Worm (Caenorhabditis elegans) whole organism, L4 larva: Measurements from ENCODE around the gene F40G12.6.

ENCODE experiments used
- F49E8.2 ChIP-seq: sonication (generic microtip); optimal IDR thresholded peaks from 2 replicates; lab custom pipeline; 2016; ENCODE audit warnings: missing compliant biosample characterization, mild to moderate bottlenecking, missing genetic modification characterization, borderline replicate concordance
- ZK546.5 ChIP-seq, 2 experiments: sonication (generic microtip); optimal IDR thresholded peaks; 2 replicates each; lab custom pipeline; 2017; ENCODE audit warnings: missing biosample characterization in 2 of 2, missing genetic modification characterization in 2 of 2
- ama-1 ChIP-seq: fragments of 150-350 bp; optimal IDR thresholded peaks from 2 replicates; lab custom pipeline; 2014; ENCODE audit warnings: inconsistent platforms, mixed read lengths
- dpl-1 ChIP-seq: fragments of 150-350 bp; optimal IDR thresholded peaks from 2 replicates; lab custom pipeline; 2014; ENCODE audit warnings: missing biosample characterization, missing genetic modification reagents, missing genetic modification characterization
- mdl-1 ChIP-seq, 2 experiments: fragments of 150-350 bp in 1 of 2; sonication (generic microtip) in 1 of 2; optimal IDR thresholded peaks; 2 replicates each; lab custom pipeline; 2014 to 2017; ENCODE audit warnings: missing biosample characterization in 2 of 2, missing genetic modification characterization in 2 of 2
- nhr-11 ChIP-seq: fragments of 150-350 bp; optimal IDR thresholded peaks from 2 replicates; lab custom pipeline; 2014; ENCODE audit warnings: missing biosample characterization, missing genetic modification characterization
- nhr-28 ChIP-seq: fragments of 150-350 bp; optimal IDR thresholded peaks from 2 replicates; lab custom pipeline; 2014; ENCODE audit warnings: missing biosample characterization, missing genetic modification characterization
- nhr-41 ChIP-seq: fragments of 200-800 bp; sonication (Bioruptor generic); IDR thresholded peaks from 2 replicates; pipeline ENCODE4 v1.3.6; 2022; ENCODE audit warnings: missing genetic modification reagents, missing genetic modification characterization, missing compliant biosample characterization
- nhr-76 ChIP-seq: fragments of 150-350 bp; optimal IDR thresholded peaks from 2 replicates; lab custom pipeline; 2014; ENCODE audit warnings: missing biosample characterization, missing genetic modification characterization
- nhr-77 ChIP-seq: fragments of 150-350 bp; optimal IDR thresholded peaks from 2 replicates; lab custom pipeline; 2014; ENCODE audit warnings: missing biosample characterization, missing genetic modification characterization
- unc-130 ChIP-seq: sonication (generic microtip); optimal IDR thresholded peaks from 2 replicates; lab custom pipeline; 2016; ENCODE audit warnings: missing genetic modification reagents, missing genetic modification characterization, missing compliant biosample characterization
- vab-7 ChIP-seq: fragments of 200-800 bp; sonication (Bioruptor generic); IDR thresholded peaks from 2 replicates; pipeline ENCODE4 v1.3.6; 2022; ENCODE audit warnings: missing genetic modification reagents, missing genetic modification characterization, missing compliant biosample characterization

ce11 chrV:14235942-14236341, 37.0 kb downstream of the F40G12.6 start, which contains the start of gene ent-3:
- no peak for TF ChIP-seq dpl-1 (GFP tag; lab: Kevin White, UChicago)
- no peak for TF ChIP-seq unc-130 (GFP tag; lab: Kevin White, UChicago)
- no peak for TF ChIP-seq vab-7 (GFP tag; lab: Robert Waterston, UW)
- no peak for TF ChIP-seq ama-1 (lab: Kevin White, UChicago)
- TF ChIP-seq F49E8.2 (tag; lab: Kevin White, UChicago): no peak
- TF ChIP-seq nhr-41: no peak
- no peak for TF ChIP-seq nhr-76
- TF ChIP-seq nhr-77 (tag; lab: Kevin White, UChicago): no peak
- no peak for TF ChIP-seq mdl-1 (tag; optimal IDR thresholded peaks at IDR 0.05; lab: Kevin White, UChicago)
- no peak for TF ChIP-seq ZK546.5 (tag; optimal IDR thresholded peaks at IDR 0.05; lab: Kevin White, UChicago)
- TF ChIP-seq nhr-28: no peak
- TF ChIP-seq nhr-11 (tag; lab: Kevin White, UChicago): no peak
